Worm (Caenorhabditis elegans) whole organism, young adult: Measurements from ENCODE around the gene F53C3.11.

ENCODE experiments used
- B0035.1 ChIP-seq: sonication (generic microtip); optimal IDR thresholded peaks from 2 replicates; lab custom pipeline; 2016; ENCODE audit warnings: missing genetic modification characterization, mild to moderate bottlenecking, missing compliant biosample characterization, missing genotype, missing genetic modification reagents
- B0336.3 ChIP-seq: fragments of 200-800 bp; sonication (Bioruptor generic); IDR thresholded peaks from 2 replicates; pipeline ENCODE4 v1.3.6; 2022; ENCODE audit warnings: missing genetic modification characterization, missing compliant biosample characterization
- C06A6.2 ChIP-seq: fragments of 200-800 bp; sonication (Bioruptor generic); conservative IDR thresholded peaks from 2 replicates; pipeline ENCODE4 v1.3.6; 2022; ENCODE audit warnings: missing genetic modification characterization, missing compliant biosample characterization
- C17E4.6 ChIP-seq: fragments of 200-800 bp; sonication (Bioruptor generic); IDR thresholded peaks from 2 replicates; pipeline ENCODE4 v1.3.6; 2022; ENCODE audit warnings: missing genetic modification reagents, missing genetic modification characterization, missing compliant biosample characterization
- F10E7.11 ChIP-seq: sonication (generic microtip); optimal IDR thresholded peaks from 2 replicates; lab custom pipeline; 2017; ENCODE audit warnings: mild to moderate bottlenecking, missing genetic modification characterization, moderate library complexity, missing compliant biosample characterization
- F22D6.2 ChIP-seq: sonication (generic microtip); optimal IDR thresholded peaks from 2 replicates; lab custom pipeline; 2016; ENCODE audit warnings: mild to moderate bottlenecking, missing genetic modification characterization, missing compliant biosample characterization
- F23B12.7 ChIP-seq: sonication (generic microtip); optimal IDR thresholded peaks from 2 replicates; lab custom pipeline; 2017; ENCODE audit warnings: missing genetic modification characterization, mild to moderate bottlenecking, missing compliant biosample characterization, antibody characterized with exemption, moderate library complexity; ENCODE audit not compliant: insufficient read depth
- F37B4.10 ChIP-seq: fragments of 200-800 bp; sonication (Bioruptor generic); IDR thresholded peaks from 2 replicates; pipeline ENCODE4 v1.3.6; 2022; ENCODE audit warnings: missing genetic modification characterization, missing compliant biosample characterization
- F49E8.2 ChIP-seq: sonication (generic microtip); optimal IDR thresholded peaks from 3 replicates; lab custom pipeline; 2017; ENCODE audit warnings: missing genetic modification characterization, mild to moderate bottlenecking, missing compliant biosample characterization, antibody characterized with exemption, moderate library complexity; ENCODE audit not compliant: insufficient read depth
- F57A8.1 ChIP-seq: fragments of 200-800 bp; sonication (Bioruptor generic); optimal IDR thresholded peaks from 2 replicates; lab custom pipeline; 2018; ENCODE audit warnings: mild to moderate bottlenecking, missing genetic modification characterization, moderate library complexity, missing compliant biosample characterization
- K11D2.4 ChIP-seq: fragments of 200-800 bp; sonication (Bioruptor generic); IDR thresholded peaks from 2 replicates; pipeline ENCODE4 v1.3.6; 2022; ENCODE audit warnings: missing genetic modification reagents, missing genetic modification characterization, missing compliant biosample characterization
- T07F8.4 ChIP-seq: sonication (generic microtip); optimal IDR thresholded peaks from 2 replicates; lab custom pipeline; 2016; ENCODE audit warnings: mild to moderate bottlenecking, missing genetic modification characterization, moderate library complexity, missing compliant biosample characterization
- Y53F4B.3 ChIP-seq: fragments of 200-800 bp; sonication (Bioruptor generic); IDR thresholded peaks from 2 replicates; pipeline ENCODE4 v1.3.6; 2022; ENCODE audit warnings: missing genetic modification reagents, missing genetic modification characterization, missing compliant biosample characterization
- Y95B8A.8 ChIP-seq: fragments of 200-800 bp; sonication (Bioruptor generic); IDR thresholded peaks from 2 replicates; pipeline ENCODE4 v1.3.6; 2022; ENCODE audit warnings: missing genetic modification reagents, missing genetic modification characterization, missing compliant biosample characterization
- ZK185.1 ChIP-seq: sonication (generic microtip); optimal IDR thresholded peaks from 2 replicates; lab custom pipeline; 2016; ENCODE audit warnings: mild to moderate bottlenecking, missing genetic modification characterization, missing compliant biosample characterization; ENCODE audit not compliant: poor library complexity, severe bottlenecking
- ama-1 ChIP-seq, 3 experiments: fragments of 150-350 bp in 1 of 3; sonication (generic microtip) in 2 of 3; optimal IDR thresholded peaks; 2 replicates each; lab custom pipeline; 2014 to 2018; ENCODE audit warnings: missing biosample characterization in 2 of 3, missing genetic modification characterization in 2 of 3, missing genetic modification reagents in 2 of 3
- ccch-3 ChIP-seq: fragments of 200-800 bp; sonication (Bioruptor generic); optimal IDR thresholded peaks from 2 replicates; lab custom pipeline; 2018; ENCODE audit warnings: mild to moderate bottlenecking, missing genetic modification characterization, missing compliant biosample characterization
- cebp-1 ChIP-seq, 2 experiments: fragments of 200-800 bp in 1 of 2; sonication (Bioruptor generic) in 1 of 2; sonication (generic microtip) in 1 of 2; IDR thresholded peaks in 1 of 2; optimal IDR thresholded peaks in 1 of 2; 2 replicates each; pipeline versions ENCODE4 v1.3.6 to Lab custom; 2017 to 2022; ENCODE audit warnings: missing compliant biosample characterization in 2 of 2, missing genetic modification characterization in 2 of 2, mild to moderate bottlenecking in 1 of 2, missing genetic modification reagents in 1 of 2, moderate library complexity in 1 of 2
- cebp-2 ChIP-seq: fragments of 200-800 bp; sonication (Bioruptor generic); IDR thresholded peaks from 2 replicates; pipeline ENCODE4 v1.3.6; 2022; ENCODE audit warnings: missing genetic modification characterization, missing compliant biosample characterization
- ceh-58 ChIP-seq: fragments of 200-800 bp; sonication (Bioruptor generic); IDR thresholded peaks from 2 replicates; pipeline ENCODE4 v1.3.6; 2022; ENCODE audit warnings: missing genetic modification characterization, missing compliant biosample characterization
- ceh-79 ChIP-seq: sonication (generic microtip); optimal IDR thresholded peaks from 2 replicates; lab custom pipeline; 2017; ENCODE audit warnings: mild to moderate bottlenecking, missing genetic modification characterization, missing compliant biosample characterization
- ceh-91 ChIP-seq: fragments of 200-800 bp; sonication (Bioruptor generic); IDR thresholded peaks from 2 replicates; pipeline ENCODE4 v1.3.6; 2022; ENCODE audit warnings: missing genetic modification reagents, missing genetic modification characterization, missing compliant biosample characterization
- die-1 ChIP-seq: sonication (generic microtip); optimal IDR thresholded peaks from 2 replicates; lab custom pipeline; 2016; ENCODE audit warnings: missing genotype, mild to moderate bottlenecking, missing genetic modification characterization, missing compliant biosample characterization
- dpl-1 ChIP-seq: fragments of 150-350 bp; optimal IDR thresholded peaks from 2 replicates; lab custom pipeline; 2014; ENCODE audit warnings: missing biosample characterization, missing genetic modification reagents, missing genetic modification characterization
- efl-1 ChIP-seq: fragments of 150-350 bp; optimal IDR thresholded peaks from 2 replicates; lab custom pipeline; 2014; ENCODE audit warnings: missing biosample characterization, missing genetic modification reagents, missing genetic modification characterization
- egl-44 ChIP-seq: fragments of 200-800 bp; sonication (Bioruptor generic); IDR thresholded peaks from 2 replicates; pipeline ENCODE4 v1.3.6; 2022; ENCODE audit warnings: missing genetic modification reagents, missing genetic modification characterization, missing compliant biosample characterization
- ets-4 ChIP-seq: fragments of 200-800 bp; sonication (Bioruptor generic); optimal IDR thresholded peaks from 2 replicates; lab custom pipeline; 2018; ENCODE audit warnings: mild to moderate bottlenecking, missing genetic modification characterization, missing compliant biosample characterization
- gei-17 ChIP-seq: fragments of 200-800 bp; sonication (Bioruptor generic); optimal IDR thresholded peaks from 2 replicates; lab custom pipeline; 2018; ENCODE audit warnings: mild to moderate bottlenecking, missing genetic modification characterization, missing compliant biosample characterization
- hsf-1 ChIP-seq: fragments of 200-800 bp; sonication (Bioruptor generic); IDR thresholded peaks from 2 replicates; pipeline ENCODE4 v1.3.6; 2022; ENCODE audit warnings: missing genetic modification reagents, missing genetic modification characterization, missing compliant biosample characterization
- lin-35 ChIP-seq, 3 experiments: fragments of 150-350 bp in 2 of 3; sonication (generic microtip) in 1 of 3; optimal IDR thresholded peaks; 2 replicates each; lab custom pipeline; 2014 to 2018; ENCODE audit warnings: missing biosample characterization in 3 of 3, missing genetic modification characterization in 3 of 3, missing genetic modification reagents in 3 of 3
- lin-40 ChIP-seq: sonication (generic microtip); optimal IDR thresholded peaks from 2 replicates; lab custom pipeline; 2016; ENCODE audit warnings: missing genetic modification characterization, mild to moderate bottlenecking, missing compliant biosample characterization, missing genotype, missing genetic modification reagents
- lsl-1 ChIP-seq: fragments of 200-800 bp; sonication (Bioruptor generic); optimal IDR thresholded peaks from 2 replicates; lab custom pipeline; 2018; ENCODE audit warnings: mild to moderate bottlenecking, missing genetic modification characterization, moderate library complexity, missing compliant biosample characterization
- madf-3 ChIP-seq: fragments of 200-800 bp; sonication (Bioruptor generic); IDR thresholded peaks from 2 replicates; pipeline ENCODE4 v1.3.6; 2022; ENCODE audit warnings: missing genetic modification reagents, missing genetic modification characterization, missing compliant biosample characterization
- madf-8 ChIP-seq: fragments of 200-800 bp; sonication (Bioruptor generic); conservative IDR thresholded peaks from 2 replicates; pipeline ENCODE4 v1.3.6; 2022; ENCODE audit warnings: missing genetic modification reagents, missing genetic modification characterization, missing compliant biosample characterization
- mcd-1 ChIP-seq: fragments of 200-800 bp; sonication (Bioruptor generic); IDR thresholded peaks from 2 replicates; pipeline ENCODE4 v1.3.6; 2022; ENCODE audit warnings: missing genetic modification reagents, missing genetic modification characterization, missing compliant biosample characterization
- mel-28 ChIP-seq: sonication (generic microtip); optimal IDR thresholded peaks from 2 replicates; lab custom pipeline; 2016; ENCODE audit warnings: borderline replicate concordance, mild to moderate bottlenecking, missing genetic modification characterization, missing compliant biosample characterization
- nfya-1 ChIP-seq: sonication (generic microtip); optimal IDR thresholded peaks from 2 replicates; lab custom pipeline; 2017; ENCODE audit warnings: antibody characterized with exemption, missing compliant biosample characterization, missing genetic modification characterization, borderline replicate concordance; ENCODE audit not compliant: insufficient read depth
- nfya-2 ChIP-seq: fragments of 200-800 bp; sonication (Bioruptor generic); IDR thresholded peaks from 2 replicates; pipeline ENCODE4 v1.3.6; 2022; ENCODE audit warnings: missing genetic modification reagents, missing genetic modification characterization, missing compliant biosample characterization
- nhr-179 ChIP-seq: sonication (generic microtip); optimal IDR thresholded peaks from 2 replicates; lab custom pipeline; 2016; ENCODE audit warnings: mild to moderate bottlenecking, missing genetic modification characterization, missing compliant biosample characterization
- nhr-80 ChIP-seq: sonication (generic microtip); optimal IDR thresholded peaks from 2 replicates; lab custom pipeline; 2016; ENCODE audit warnings: missing genetic modification characterization, missing compliant biosample characterization
- repo-1 ChIP-seq: sonication (generic microtip); optimal IDR thresholded peaks from 2 replicates; lab custom pipeline; 2017; ENCODE audit warnings: mild to moderate bottlenecking, missing genetic modification characterization, missing compliant biosample characterization
- sea-2 ChIP-seq: fragments of 200-800 bp; sonication (Bioruptor generic); IDR thresholded peaks from 2 replicates; pipeline ENCODE4 v1.3.6; 2022; ENCODE audit warnings: missing genetic modification characterization, missing compliant biosample characterization
- snpc-1.1 ChIP-seq: sonication (generic microtip); optimal IDR thresholded peaks from 2 replicates; lab custom pipeline; 2017; ENCODE audit warnings: missing genetic modification characterization, mild to moderate bottlenecking, missing compliant biosample characterization, antibody characterized with exemption, moderate library complexity, missing genotype, missing genetic modification reagents; ENCODE audit not compliant: insufficient read depth
- snpc-4 ChIP-seq, 5 experiments: fragments of 150-350 bp in 1 of 5; sonication (generic microtip) in 4 of 5; optimal IDR thresholded peaks; 2 replicates each; lab custom pipeline; 2014 to 2018; ENCODE audit warnings: missing genetic modification characterization in 5 of 5, missing biosample characterization in 3 of 5, antibody characterized with exemption in 2 of 5, mild to moderate bottlenecking in 2 of 5, missing compliant biosample characterization in 2 of 5, missing genotype in 2 of 5, moderate library complexity in 2 of 5, missing genetic modification reagents in 1 of 5
- zim-3 ChIP-seq: sonication (generic microtip); optimal IDR thresholded peaks from 2 replicates; lab custom pipeline; 2017; ENCODE audit warnings: mild to moderate bottlenecking, missing genetic modification characterization, moderate library complexity, missing compliant biosample characterization
- ztf-22 ChIP-seq: fragments of 200-800 bp; sonication (Bioruptor generic); optimal IDR thresholded peaks from 2 replicates; lab custom pipeline; 2018; ENCODE audit warnings: mild to moderate bottlenecking, missing genetic modification characterization, moderate library complexity, missing compliant biosample characterization
- ztf-26 ChIP-seq: sonication (generic microtip); optimal IDR thresholded peaks from 2 replicates; lab custom pipeline; 2017; ENCODE audit warnings: missing genetic modification characterization, missing compliant biosample characterization

The F53C3.11 gene

ce11 chrII:3931825-3932224 lies 25.3 kb upstream of the F53C3.11 start (continued):
- TF ChIP-seq ets-4 (GFP tag; lab: Kevin White, UChicago), result no peak
- TF ChIP-seq ZK185.1 (tag; lab: Kevin White, UChicago), result no peak
- no peak for TF ChIP-seq B0035.1 (tag; lab: Kevin White, UChicago)
- no peak for TF ChIP-seq K11D2.4 (GFP tag; lab: Robert Waterston, UW)
- no peak for TF ChIP-seq ceh-79
- no peak; the same call in 1 of the 2 replicates for TF ChIP-seq B0336.3 (GFP tag; lab: Robert Waterston, UW)
- 0 out of 2 replicates have a peak, but pooled peaks have one; percentile 52 for TF ChIP-seq madf-3
- peak; percentile 40; the same call in 1 of the 2 replicates for TF ChIP-seq hsf-1 (GFP tag; lab: Robert Waterston, UW)
- TF ChIP-seq ceh-58 (GFP tag; lab: Robert Waterston, UW), result 0 out of 2 replicates have a peak, but pooled peaks have one; percentile 59
- TF ChIP-seq F23B12.7 (tag; lab: Kevin White, UChicago), result no peak
- no peak for TF ChIP-seq die-1 (tag; lab: Kevin White, UChicago)
- TF ChIP-seq lin-35 (GFP tag; optimal IDR thresholded peaks at IDR 0.05; lab: Kevin White, UChicago), result no peak
- no peak for TF ChIP-seq zim-3
- TF ChIP-seq nfya-2 (GFP tag; lab: Robert Waterston, UW), result no peak
- no peak for TF ChIP-seq gei-17 (GFP tag; lab: Kevin White, UChicago)
- TF ChIP-seq T07F8.4 (tag; lab: Kevin White, UChicago), result no peak
- TF ChIP-seq mel-28 (tag; lab: Kevin White, UChicago), result no peak
- no peak for TF ChIP-seq cebp-1 (GFP tag; IDR thresholded peaks at IDR 0.05; lab: Robert Waterston, UW)
- TF ChIP-seq cebp-1 (tag; optimal IDR thresholded peaks at IDR 0.05; lab: Kevin White, UChicago), result peak; percentile 11
- no peak for TF ChIP-seq lin-40 (tag; lab: Kevin White, UChicago)
- no peak for TF ChIP-seq Y53F4B.3 (GFP tag; lab: Robert Waterston, UW)
- no peak for TF ChIP-seq madf-8 (GFP tag; lab: Robert Waterston, UW)
- no peak for TF ChIP-seq ccch-3 (GFP tag; lab: Kevin White, UChicago)
- TF ChIP-seq mcd-1 (GFP tag; lab: Robert Waterston, UW), result no peak
- TF ChIP-seq nhr-179 (tag; lab: Kevin White, UChicago), result no peak
- no peak for TF ChIP-seq ztf-22
- peak; percentile 2 for TF ChIP-seq F49E8.2 (tag; lab: Kevin White, UChicago)
- no peak for TF ChIP-seq Y95B8A.8 (GFP tag; lab: Robert Waterston, UW)
- TF ChIP-seq C17E4.6, result no peak
- TF ChIP-seq F22D6.2, result no peak
- no peak for TF ChIP-seq repo-1 (tag; lab: Kevin White, UChicago)
- TF ChIP-seq nhr-80, result no peak
- no peak for TF ChIP-seq cebp-2 (GFP tag; lab: Robert Waterston, UW)
- TF ChIP-seq C06A6.2 (GFP tag; lab: Robert Waterston, UW), result no peak
- no peak for TF ChIP-seq snpc-4 (GFP tag; optimal IDR thresholded peaks at IDR 0.05; lab: Kevin White, UChicago)
- no peak for TF ChIP-seq snpc-4 (tag; optimal IDR thresholded peaks at IDR 0.05; lab: Kevin White, UChicago)
- TF ChIP-seq sea-2 (GFP tag; lab: Robert Waterston, UW), result no peak
- no peak for TF ChIP-seq dpl-1
- TF ChIP-seq snpc-1.1, result peak; percentile 2
- TF ChIP-seq F57A8.1 (GFP tag; lab: Kevin White, UChicago), result no peak
- TF ChIP-seq efl-1, result no peak
- TF ChIP-seq ama-1 (optimal IDR thresholded peaks at IDR 0.05; lab: Kevin White, UChicago), result no peak
- peak in 1 of 2 experiments; percentile 61 for TF ChIP-seq ama-1 (GFP tag; optimal IDR thresholded peaks at IDR 0.05; lab: Kevin White, UChicago)
- no peak for TF ChIP-seq F37B4.10 (GFP tag; lab: Robert Waterston, UW)
- no peak for TF ChIP-seq nfya-1
- peak; percentile 29 for TF ChIP-seq lsl-1 (GFP tag; lab: Kevin White, UChicago)
- no peak for TF ChIP-seq egl-44 (GFP tag; lab: Robert Waterston, UW)
- no peak for TF ChIP-seq ztf-26 (tag; lab: Kevin White, UChicago)
- no peak for TF ChIP-seq ceh-91
- TF ChIP-seq F10E7.11 (tag; lab: Kevin White, UChicago), result no peak
